Fruit fly (Drosophila melanogaster) whole organism, embryonic: ENCODE results near the gene U2af50.

Experiments used
- Atf3 ChIP-seq: fragments of 200-800 bp; sonication (Bioruptor generic); optimal IDR thresholded peaks from 3 replicates; lab custom pipeline; 2016; ENCODE audit warnings: missing biosample characterization, missing genetic modification characterization
- Bgb ChIP-seq: fragments of 200-800 bp; sonication (Bioruptor generic); IDR thresholded peaks from 2 replicates; pipeline ENCODE4 v1.3.6; 2022; ENCODE audit warnings: missing biosample characterization, missing genetic modification characterization; ENCODE audit not compliant: partially characterized antibody
- CG11723 ChIP-seq: fragments of 200-800 bp; sonication (Bioruptor generic); optimal IDR thresholded peaks from 2 replicates; lab custom pipeline; 2017; ENCODE audit warnings: missing biosample characterization, mild to moderate bottlenecking, missing genetic modification characterization
- CG14050 ChIP-seq: fragments of 200-800 bp; sonication (Bioruptor generic); IDR thresholded peaks from 3 replicates; pipeline ENCODE4 v1.3.6; 2022; ENCODE audit warnings: missing biosample characterization, missing genetic modification characterization
- CG14710 ChIP-seq: fragments of 200-800 bp; sonication (Bioruptor generic); optimal IDR thresholded peaks from 3 replicates; lab custom pipeline; 2019; ENCODE audit warnings: missing biosample characterization, mild to moderate bottlenecking, missing genetic modification characterization, moderate library complexity
- CG14860 ChIP-seq: fragments of 200-800 bp; sonication (Bioruptor generic); IDR thresholded peaks from 3 replicates; pipeline ENCODE4 v1.3.6; 2022; ENCODE audit warnings: missing biosample characterization, missing genetic modification characterization; ENCODE audit not compliant: partially characterized antibody
- CG16863 ChIP-seq: fragments of 200-800 bp; sonication (Bioruptor generic); optimal IDR thresholded peaks from 3 replicates; lab custom pipeline; 2016; ENCODE audit warnings: missing biosample characterization, missing genetic modification characterization
- CG17186 ChIP-seq: fragments of 200-800 bp; sonication (Bioruptor generic); optimal IDR thresholded peaks from 3 replicates; lab custom pipeline; 2017; ENCODE audit warnings: missing biosample characterization, missing genetic modification reagents, missing genetic modification characterization
- CG17361 ChIP-seq: fragments of 200-800 bp; sonication (Bioruptor generic); IDR thresholded peaks from 3 replicates; pipeline ENCODE4 v1.3.6; 2022; ENCODE audit warnings: missing biosample characterization, missing genetic modification characterization
- CG17568 ChIP-seq: fragments of 200-800 bp; sonication (Bioruptor generic); optimal IDR thresholded peaks from 2 replicates; lab custom pipeline; 2018; ENCODE audit warnings: missing biosample characterization, mild to moderate bottlenecking, missing genetic modification characterization, moderate library complexity
- CG32772 ChIP-seq: fragments of 200-800 bp; sonication (Bioruptor generic); IDR thresholded peaks from 2 replicates; pipeline ENCODE4 v1.3.6; 2022; ENCODE audit warnings: missing biosample characterization, missing genetic modification characterization
- CG6654 ChIP-seq: fragments of 200-800 bp; sonication (Bioruptor generic); optimal IDR thresholded peaks from 2 replicates; lab custom pipeline; 2017; ENCODE audit warnings: missing biosample characterization, mild to moderate bottlenecking, missing genetic modification characterization
- CG6791 ChIP-seq: fragments of 200-800 bp; sonication (Bioruptor generic); IDR thresholded peaks from 3 replicates; pipeline ENCODE4 v1.3.6; 2022; ENCODE audit warnings: missing biosample characterization, missing genetic modification characterization; ENCODE audit not compliant: partially characterized antibody
- CG8388 ChIP-seq: fragments of 200-800 bp; sonication (Bioruptor generic); optimal IDR thresholded peaks from 2 replicates; lab custom pipeline; 2019; ENCODE audit warnings: missing biosample characterization, mild to moderate bottlenecking, missing genetic modification characterization, moderate library complexity
- CG9727 ChIP-seq: fragments of 200-800 bp; sonication (Bioruptor generic); optimal IDR thresholded peaks from 3 replicates; lab custom pipeline; 2017; ENCODE audit warnings: missing biosample characterization, mild to moderate bottlenecking, missing genetic modification characterization
- CoRest ChIP-seq: fragments of 200-800 bp; sonication (Bioruptor generic); optimal IDR thresholded peaks from 3 replicates; lab custom pipeline; 2018; ENCODE audit warnings: missing biosample characterization, mild to moderate bottlenecking, missing genetic modification characterization, moderate library complexity
- D ChIP-seq, 2 experiments: fragments of 200-800 bp in 1 of 2; fragments of >200 bp in 1 of 2; sonication (Bioruptor generic) in 1 of 2; optimal IDR thresholded peaks; 2 replicates in 1 of 2; 3 replicates in 1 of 2; lab custom pipeline; 2017; ENCODE audit warnings: mild to moderate bottlenecking in 1 of 2, missing biosample characterization in 1 of 2, missing genetic modification characterization in 1 of 2, missing genetic modification reagents in 1 of 2
- Dad ChIP-seq: fragments of 200-800 bp; sonication (Bioruptor generic); optimal IDR thresholded peaks from 3 replicates; lab custom pipeline; 2016; ENCODE audit warnings: missing biosample characterization, missing genetic modification characterization
- Doc3 ChIP-seq: fragments of 200-800 bp; sonication (Bioruptor generic); IDR thresholded peaks from 3 replicates; pipeline ENCODE4 v1.3.6; 2022; ENCODE audit warnings: missing biosample characterization, missing genetic modification characterization; ENCODE audit not compliant: partially characterized antibody
- Dref ChIP-seq: fragments of 200-800 bp; sonication (Bioruptor generic); IDR thresholded peaks from 2 replicates; pipeline ENCODE4 v1.3.6; 2022; ENCODE audit warnings: missing biosample characterization, missing genetic modification characterization
- HmgZ ChIP-seq: fragments of 200-800 bp; sonication (Bioruptor generic); optimal IDR thresholded peaks from 2 replicates; lab custom pipeline; 2018; ENCODE audit warnings: missing biosample characterization, mild to moderate bottlenecking, missing genetic modification characterization
- MBD-R2 ChIP-seq: fragments of 200-800 bp; sonication (Bioruptor generic); IDR thresholded peaks from 2 replicates; pipeline ENCODE4 v1.3.6; 2022; ENCODE audit warnings: missing biosample characterization, missing genetic modification characterization
- Max ChIP-seq: fragments of 200-800 bp; sonication (Bioruptor generic); optimal IDR thresholded peaks from 2 replicates; lab custom pipeline; 2016; ENCODE audit warnings: missing biosample characterization, mild to moderate bottlenecking, missing genetic modification characterization
- Rfx ChIP-seq: fragments of 200-800 bp; sonication (Bioruptor generic); IDR thresholded peaks from 2 replicates; pipeline ENCODE4 v1.3.6; 2022; ENCODE audit warnings: missing biosample characterization, missing genetic modification characterization
- Side ChIP-seq: fragments of 200-800 bp; sonication (Bioruptor generic); optimal IDR thresholded peaks from 2 replicates; lab custom pipeline; 2016; ENCODE audit warnings: missing biosample characterization, missing genetic modification characterization
- Sox102F ChIP-seq: fragments of 200-800 bp; sonication (Bioruptor generic); optimal IDR thresholded peaks from 2 replicates; lab custom pipeline; 2018; ENCODE audit warnings: missing biosample characterization, mild to moderate bottlenecking, missing genetic modification characterization, moderate library complexity
- Sry-β ChIP-seq: fragments of 200-800 bp; sonication (Bioruptor generic); optimal IDR thresholded peaks from 2 replicates; lab custom pipeline; 2018; ENCODE audit warnings: missing biosample characterization, mild to moderate bottlenecking, missing genetic modification characterization, moderate library complexity
- ase ChIP-seq: fragments of 200-800 bp; sonication (Bioruptor generic); IDR thresholded peaks from 3 replicates; pipeline ENCODE4 v1.3.6; 2022; ENCODE audit warnings: missing biosample characterization, missing genetic modification characterization
- crp ChIP-seq, 2 experiments: fragments of 200-800 bp; sonication (Bioruptor generic); optimal IDR thresholded peaks; 2 replicates in 1 of 2; 3 replicates in 1 of 2; lab custom pipeline; 2017; ENCODE audit warnings: missing biosample characterization in 2 of 2, missing genetic modification characterization in 2 of 2, mild to moderate bottlenecking in 1 of 2, moderate library complexity in 1 of 2
- da ChIP-seq: fragments of 200-800 bp; sonication (Bioruptor generic); optimal IDR thresholded peaks from 2 replicates; lab custom pipeline; 2016; ENCODE audit warnings: missing biosample characterization, missing genetic modification characterization
- dysf ChIP-seq: fragments of 200-800 bp; sonication (Bioruptor generic); IDR thresholded peaks from 3 replicates; pipeline ENCODE4 v1.3.6; 2022; ENCODE audit warnings: missing biosample characterization, missing genetic modification characterization
- fd3F ChIP-seq: fragments of 200-800 bp; sonication (Bioruptor generic); optimal IDR thresholded peaks from 2 replicates; lab custom pipeline; 2018; ENCODE audit warnings: missing biosample characterization, mild to moderate bottlenecking, missing genetic modification characterization, moderate library complexity
- gcm2 ChIP-seq: fragments of 200-800 bp; sonication (Bioruptor generic); optimal IDR thresholded peaks from 2 replicates; lab custom pipeline; 2016; ENCODE audit warnings: missing biosample characterization, missing genetic modification characterization
- gfzf ChIP-seq: fragments of 200-800 bp; sonication (Bioruptor generic); optimal IDR thresholded peaks from 2 replicates; lab custom pipeline; 2016; ENCODE audit warnings: missing biosample characterization, mild to moderate bottlenecking, missing genetic modification characterization, moderate library complexity
- hbn ChIP-seq: fragments of 200-800 bp; sonication (Bioruptor generic); IDR thresholded peaks from 2 replicates; pipeline ENCODE4 v1.3.6; 2022; ENCODE audit warnings: missing biosample characterization, missing genetic modification characterization; ENCODE audit not compliant: partially characterized antibody
- ken ChIP-seq: fragments of 200-800 bp; sonication (Bioruptor generic); IDR thresholded peaks from 3 replicates; pipeline ENCODE4 v1.3.6; 2022; ENCODE audit warnings: missing biosample characterization, missing genetic modification characterization
- kni ChIP-seq: fragments of 200-800 bp; sonication (Bioruptor generic); optimal IDR thresholded peaks from 3 replicates; lab custom pipeline; 2017; ENCODE audit warnings: mild to moderate bottlenecking, missing biosample characterization, missing genetic modification reagents, missing genetic modification characterization
- lab ChIP-seq: fragments of 200-800 bp; sonication (Bioruptor generic); optimal IDR thresholded peaks from 3 replicates; lab custom pipeline; 2017; ENCODE audit warnings: missing biosample characterization, missing genetic modification characterization, mild to moderate bottlenecking, moderate library complexity, missing genetic modification reagents
- nau ChIP-seq: fragments of 200-800 bp; sonication (Bioruptor generic); optimal IDR thresholded peaks from 3 replicates; lab custom pipeline; 2017; ENCODE audit warnings: missing biosample characterization, mild to moderate bottlenecking, missing genetic modification characterization, missing genetic modification reagents
- odd ChIP-seq: fragments of 200-800 bp; sonication (Bioruptor generic); optimal IDR thresholded peaks from 2 replicates; lab custom pipeline; 2017; ENCODE audit warnings: missing biosample characterization, mild to moderate bottlenecking, missing genetic modification characterization
- onecut ChIP-seq: fragments of 200-800 bp; sonication (Bioruptor generic); IDR thresholded peaks from 2 replicates; pipeline ENCODE4 v1.3.6; 2022; ENCODE audit warnings: missing biosample characterization, missing genetic modification characterization
- scrt ChIP-seq: fragments of 200-800 bp; sonication (Bioruptor generic); optimal IDR thresholded peaks from 2 replicates; lab custom pipeline; 2018; ENCODE audit warnings: missing biosample characterization, mild to moderate bottlenecking, missing genetic modification characterization, moderate library complexity
- shn ChIP-seq: fragments of 200-800 bp; sonication (Bioruptor generic); optimal IDR thresholded peaks from 3 replicates; lab custom pipeline; 2016; ENCODE audit warnings: missing biosample characterization, missing genetic modification characterization
- so ChIP-seq: fragments of 200-800 bp; sonication (Bioruptor generic); IDR thresholded peaks from 3 replicates; pipeline ENCODE4 v1.3.6; 2022; ENCODE audit warnings: missing biosample characterization, missing genetic modification characterization
- trem ChIP-seq: fragments of 200-800 bp; optimal IDR thresholded peaks from 3 replicates; lab custom pipeline; 2019; ENCODE audit warnings: missing biosample characterization, mild to moderate bottlenecking, missing genetic modification characterization, moderate library complexity
- unc-4 ChIP-seq: fragments of 200-800 bp; sonication (Bioruptor generic); IDR thresholded peaks from 2 replicates; pipeline ENCODE4 v1.3.6; 2022; ENCODE audit warnings: missing biosample characterization, missing genetic modification characterization; ENCODE audit not compliant: partially characterized antibody
- vnd ChIP-seq: fragments of 200-800 bp; sonication (Bioruptor generic); IDR thresholded peaks from 3 replicates; pipeline ENCODE4 v1.3.6; 2022; ENCODE audit warnings: missing biosample characterization, missing genetic modification characterization; ENCODE audit not compliant: partially characterized antibody
- vvl ChIP-seq: fragments of 200-800 bp; sonication (Bioruptor generic); IDR thresholded peaks from 2 replicates; pipeline ENCODE4 v1.3.6; 2022; ENCODE audit warnings: missing biosample characterization, missing genetic modification characterization

The U2af50 gene

DNA sequence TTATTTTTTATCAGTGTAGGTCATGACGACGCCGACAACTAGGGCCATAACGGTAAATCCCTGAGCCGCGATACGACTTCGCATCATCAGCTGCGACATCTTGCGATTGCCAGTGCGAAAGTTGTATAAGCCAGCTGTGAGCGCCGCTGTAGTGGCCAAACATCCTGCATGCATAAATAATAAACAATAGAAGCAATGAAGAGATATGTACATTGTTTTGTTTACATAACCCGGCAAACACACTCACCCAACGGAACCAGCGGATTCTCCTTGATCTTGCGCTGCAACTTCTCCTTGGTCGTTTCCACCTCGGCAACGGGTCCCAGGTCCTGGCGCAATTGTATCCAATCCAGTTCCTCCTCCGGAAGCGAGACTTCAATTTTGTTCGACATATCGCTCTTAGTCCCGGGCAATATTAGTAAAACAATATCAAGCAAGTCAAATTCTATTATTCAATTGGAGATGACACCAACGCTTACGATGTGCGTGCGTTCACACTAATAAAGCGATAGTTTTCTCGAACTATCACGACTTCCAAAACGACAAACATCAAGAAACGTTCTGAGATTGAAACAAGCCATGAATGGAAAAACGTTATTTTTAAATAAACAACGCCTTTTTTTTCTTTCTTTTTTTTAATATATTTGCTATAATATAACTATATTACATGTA, 27.1 kb downstream of the U2af50 start:
- TF ChIP-seq dysf (no peak), vvl (GFP tag; lab: Robert Waterston, UW) (no peak), da (GFP tag; lab: Kevin White, UChicago) (no peak), CG16863 (GFP tag; lab: Kevin White, UChicago) (no peak), Rfx (GFP tag; lab: Robert Waterston, UW) (peak; percentile 67), odd (GFP tag; lab: Kevin White, UChicago) (no peak), Doc3 (GFP tag; lab: Robert Waterston, UW) (peak; percentile 71), CG14860 (GFP tag; lab: Robert Waterston, UW) (peak; percentile 51), trem (tag; lab: Kevin White, UChicago) (no peak), ase (GFP tag; lab: Robert Waterston, UW) (no peak), Sry-β (no peak), HmgZ (tag; lab: Kevin White, UChicago) (no peak), CG17186 (GFP tag; lab: Kevin White, UChicago) (no peak), gcm2 (GFP tag; lab: Kevin White, UChicago) (no peak), Sox102F (GFP tag; lab: Kevin White, UChicago) (no peak), CG17568 (GFP tag; lab: Kevin White, UChicago) (no peak), hbn (GFP tag; lab: Robert Waterston, UW) (peak; percentile 72), MBD-R2 (GFP tag; lab: Robert Waterston, UW) (peak; percentile 47; the same call in 1 of the 2 replicates), CoRest (tag; lab: Kevin White, UChicago) (peak; percentile 28), CG17361 (0 out of 3 replicates have a peak, but pooled peaks have one; percentile 10), CG8388 (GFP tag; lab: Kevin White, UChicago) (no peak), vnd (GFP tag; lab: Robert Waterston, UW) (peak; percentile 61; the same call in 2 of the 3 replicates), Bgb (GFP tag; lab: Robert Waterston, UW) (peak; percentile 89), CG11723 (GFP tag; lab: Kevin White, UChicago) (no peak), shn (GFP tag; lab: Kevin White, UChicago) (no peak), CG6791 (GFP tag; lab: Robert Waterston, UW) (peak; percentile 84), Atf3 (no peak), CG9727 (GFP tag; lab: Kevin White, UChicago) (no peak), CG14050 (no peak), Dad (GFP tag; lab: Kevin White, UChicago) (no peak), lab (GFP tag; lab: Kevin White, UChicago) (no peak), unc-4 (GFP tag; lab: Robert Waterston, UW) (peak; percentile 71), kni (GFP tag; lab: Kevin White, UChicago) (peak; percentile 14), nau (GFP tag; lab: Kevin White, UChicago) (no peak), onecut (GFP tag; lab: Robert Waterston, UW) (no peak), CG6654 (GFP tag; lab: Kevin White, UChicago) (no peak), crp (GFP tag; optimal IDR thresholded peaks at IDR 0.05; lab: Kevin White, UChicago) (peak in 1 of 2 experiments; percentile 8), D (optimal IDR thresholded peaks at IDR 0.05; lab: Kevin White, UChicago) (peak; percentile 47), D (GFP tag; optimal IDR thresholded peaks at IDR 0.05; lab: Kevin White, UChicago) (no peak), so (GFP tag; lab: Robert Waterston, UW) (no peak), CG32772 (no peak), CG14710 (peak; percentile 10), ken (GFP tag; lab: Robert Waterston, UW) (no peak), fd3F (no peak), Max (GFP tag; lab: Kevin White, UChicago) (no peak), scrt (GFP tag; lab: Kevin White, UChicago) (no peak), Side (no peak), Dref (peak; percentile 48), gfzf (peak; percentile 51)
